Worm (Caenorhabditis elegans) whole organism, L4/young adult: ENCODE data around the gene T05A7.12.

Experiments
- W03F9.2 ChIP-seq: fragments of 150-350 bp; optimal IDR thresholded peaks from 2 replicates; lab custom pipeline; 2014; ENCODE audit warnings: missing biosample characterization, missing genetic modification characterization
- him-1 ChIP-seq: sonication (generic microtip); optimal IDR thresholded peaks from 2 replicates; lab custom pipeline; 2016; ENCODE audit warnings: missing genotype, missing genetic modification reagents, missing genetic modification characterization, missing compliant biosample characterization

DNA sequence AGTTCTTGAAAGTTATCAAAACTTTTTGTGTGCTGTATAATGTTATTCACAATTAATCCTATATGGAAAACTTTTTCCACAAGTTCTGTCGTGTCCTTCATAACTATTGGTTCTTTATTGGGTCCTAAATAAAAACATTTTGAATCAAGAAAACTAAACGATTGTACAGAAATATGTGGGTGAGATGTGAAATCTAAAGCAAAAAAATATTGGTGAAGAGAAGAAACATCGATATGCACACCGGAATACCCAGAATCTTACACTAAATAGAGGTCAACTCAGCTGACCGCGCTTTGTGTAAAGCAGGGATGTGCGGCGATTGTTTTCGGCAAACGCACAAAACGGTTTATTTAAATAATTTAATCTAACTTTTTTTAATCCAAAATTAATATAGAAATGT is 1.8 kb downstream of the T05A7.12 start, which contains the start of gene T05A7.13:
- TF ChIP-seq him-1 (tag; lab: Kevin White, UChicago) (no peak), W03F9.2 (tag; lab: Kevin White, UChicago) (no peak)
